Fruit fly (Drosophila melanogaster) whole organism, pupa: ENCODE data around the gene piwi.
A peak's percentile ranks its signal among the peaks of the same experiment; 100 is the strongest.

ENCODE experiments used
- CG10348 ChIP-seq: fragments of 200-800 bp; sonication (Bioruptor generic); IDR thresholded peaks from 2 replicates; pipeline ENCODE4 v1.3.6; 2022; ENCODE audit warnings: missing biosample characterization, missing genetic modification characterization
- CG12605 ChIP-seq: fragments of 200-800 bp; sonication (Bioruptor generic); IDR thresholded peaks from 2 replicates; pipeline ENCODE4 v1.3.6; 2022; ENCODE audit warnings: missing biosample characterization, missing genetic modification characterization
- CG13204 ChIP-seq: fragments of 200-800 bp; sonication (Bioruptor generic); optimal IDR thresholded peaks from 2 replicates; lab custom pipeline; 2018; ENCODE audit warnings: missing biosample characterization, mild to moderate bottlenecking, missing genetic modification characterization, moderate library complexity
- CG14655 ChIP-seq: fragments of 200-800 bp; sonication (Bioruptor generic); optimal IDR thresholded peaks from 3 replicates; lab custom pipeline; 2017; ENCODE audit warnings: mild to moderate bottlenecking, missing biosample characterization, missing genetic modification reagents, missing genetic modification characterization
- CG15710 ChIP-seq: fragments of 200-800 bp; sonication (Bioruptor generic); optimal IDR thresholded peaks from 2 replicates; lab custom pipeline; 2018; ENCODE audit warnings: missing biosample characterization, mild to moderate bottlenecking, missing genetic modification characterization, moderate library complexity
- CG17806 ChIP-seq: fragments of 200-800 bp; sonication (Bioruptor generic); optimal IDR thresholded peaks from 2 replicates; lab custom pipeline; 2018; ENCODE audit warnings: missing biosample characterization, mild to moderate bottlenecking, missing genetic modification characterization, moderate library complexity
- CG32121 ChIP-seq: fragments of 200-800 bp; sonication (Bioruptor generic); IDR thresholded peaks from 2 replicates; pipeline ENCODE4 v1.3.6; 2022; ENCODE audit warnings: missing biosample characterization, missing genetic modification characterization
- CG34367 ChIP-seq: fragments of 200-800 bp; sonication (Bioruptor generic); optimal IDR thresholded peaks from 2 replicates; lab custom pipeline; 2018; ENCODE audit warnings: missing biosample characterization, mild to moderate bottlenecking, missing genetic modification characterization
- CG4496 ChIP-seq: fragments of 200-800 bp; sonication (Bioruptor generic); IDR thresholded peaks from 3 replicates; pipeline ENCODE4 v1.3.6; 2022; ENCODE audit warnings: missing biosample characterization, missing genetic modification characterization
- CG8159 ChIP-seq: fragments of 200-800 bp; sonication (Bioruptor generic); optimal IDR thresholded peaks from 3 replicates; lab custom pipeline; 2018; ENCODE audit warnings: missing biosample characterization, mild to moderate bottlenecking, missing genetic modification characterization, moderate library complexity
- CG8301 ChIP-seq: fragments of 200-800 bp; sonication (Bioruptor generic); optimal IDR thresholded peaks from 2 replicates; lab custom pipeline; 2018; ENCODE audit warnings: missing biosample characterization, mild to moderate bottlenecking, missing genetic modification characterization
- CG9948 ChIP-seq: fragments of 200-800 bp; sonication (Bioruptor generic); optimal IDR thresholded peaks from 2 replicates; lab custom pipeline; 2018; ENCODE audit warnings: missing biosample characterization, mild to moderate bottlenecking, missing genetic modification characterization, moderate library complexity
- D1 ChIP-seq: fragments of 200-800 bp; sonication (Bioruptor generic); optimal IDR thresholded peaks from 2 replicates; lab custom pipeline; 2018; ENCODE audit warnings: missing biosample characterization, mild to moderate bottlenecking, missing genetic modification characterization, moderate library complexity
- EcR ChIP-seq: fragments of 200-800 bp; sonication (Bioruptor generic); optimal IDR thresholded peaks from 3 replicates; lab custom pipeline; 2019; ENCODE audit warnings: missing biosample characterization, missing genetic modification characterization, mild to moderate bottlenecking, moderate library complexity, missing genetic modification reagents
- Ets98B ChIP-seq: fragments of 200-800 bp; sonication (Bioruptor generic); IDR thresholded peaks from 2 replicates; pipeline ENCODE4 v1.3.6; 2022; ENCODE audit warnings: missing biosample characterization, missing genetic modification characterization
- Pif1A ChIP-seq: fragments of 200-800 bp; sonication (Bioruptor generic); optimal IDR thresholded peaks from 3 replicates; lab custom pipeline; 2016; ENCODE audit warnings: missing biosample characterization, missing genetic modification characterization
- Pif1B ChIP-seq: fragments of 200-800 bp; sonication (Bioruptor generic); optimal IDR thresholded peaks from 3 replicates; lab custom pipeline; 2016; ENCODE audit warnings: missing biosample characterization, missing genetic modification characterization
- Snoo ChIP-seq: fragments of 200-800 bp; sonication (Bioruptor generic); optimal IDR thresholded peaks from 3 replicates; lab custom pipeline; 2017; ENCODE audit warnings: missing biosample characterization, mild to moderate bottlenecking, missing genetic modification characterization, inconsistent platforms
- fd96Ca ChIP-seq: fragments of 200-800 bp; sonication (Bioruptor generic); IDR thresholded peaks from 3 replicates; pipeline ENCODE4 v1.3.6; 2022; ENCODE audit warnings: missing biosample characterization, missing genetic modification characterization
- gl ChIP-seq: fragments of 200-800 bp; sonication (Bioruptor generic); optimal IDR thresholded peaks from 2 replicates; lab custom pipeline; 2018; ENCODE audit warnings: missing biosample characterization, mild to moderate bottlenecking, missing genetic modification characterization
- rn ChIP-seq: fragments of 200-800 bp; sonication (Bioruptor generic); IDR thresholded peaks from 2 replicates; pipeline ENCODE4 v1.3.6; 2022; ENCODE audit warnings: missing biosample characterization, missing genetic modification characterization

The piwi gene

dm6 chr2L:11010999-11011398 lies 23.8 kb upstream of the piwi start, which contains the start of the genes Art8 and dUTPase:
Gene Art8 (minus strand): TSS chr2L:11011086.
Gene dUTPase (plus strand): TSS chr2L:11011312.
- TF ChIP-seq CG15710 (tag; lab: Kevin White, UChicago), result peak; percentile 51
- peak; percentile 45 for TF ChIP-seq CG32121 (GFP tag; lab: Robert Waterston, UW)
- 0 out of 2 replicates have a peak, but pooled peaks have one; percentile 21 for TF ChIP-seq rn (GFP tag; lab: Robert Waterston, UW)
- no peak for TF ChIP-seq gl (tag; lab: Kevin White, UChicago)
- TF ChIP-seq CG4496 (GFP tag; lab: Robert Waterston, UW), result peak; percentile 59; the same call in 2 of the 3 replicates
- no peak for TF ChIP-seq fd96Ca (GFP tag; lab: Robert Waterston, UW)
- peak; percentile 61 for TF ChIP-seq Ets98B (GFP tag; lab: Robert Waterston, UW)
- no peak for TF ChIP-seq D1 (tag; lab: Kevin White, UChicago)
- peak; percentile 31 for TF ChIP-seq CG17806
- no peak for TF ChIP-seq Pif1B (GFP tag; lab: Kevin White, UChicago)
- peak; percentile 56 for TF ChIP-seq CG8159 (tag; lab: Kevin White, UChicago)
- peak; percentile 44 for TF ChIP-seq Snoo

dm6 chr2L:11004674-11005045 lies 17.4 kb upstream of the piwi start, which contains the start of gene Nup154:
Gene Nup154 (plus strand): TSS chr2L:11004820.
- TF ChIP-seq Pif1A, result no peak
- TF ChIP-seq CG8159 (tag; lab: Kevin White, UChicago), result no peak
- no peak for TF ChIP-seq fd96Ca (GFP tag; lab: Robert Waterston, UW)
- no peak for TF ChIP-seq CG4496 (GFP tag; lab: Robert Waterston, UW)
- TF ChIP-seq CG34367 (tag; lab: Kevin White, UChicago), result no peak
- TF ChIP-seq EcR (GFP tag; lab: Kevin White, UChicago), result no peak
- no peak for TF ChIP-seq CG12605 (GFP tag; lab: Robert Waterston, UW)
- no peak for TF ChIP-seq CG13204 (GFP tag; lab: Kevin White, UChicago)
- TF ChIP-seq CG8301 (tag; lab: Kevin White, UChicago), result no peak
- no peak for TF ChIP-seq CG9948 (tag; lab: Kevin White, UChicago)
- TF ChIP-seq Pif1B (GFP tag; lab: Kevin White, UChicago), result no peak
- TF ChIP-seq rn (GFP tag; lab: Robert Waterston, UW), result no peak
- no peak for TF ChIP-seq CG17806
- no peak for TF ChIP-seq D1 (tag; lab: Kevin White, UChicago)
- TF ChIP-seq CG32121 (GFP tag; lab: Robert Waterston, UW), result no peak
- TF ChIP-seq Ets98B (GFP tag; lab: Robert Waterston, UW), result no peak
- TF ChIP-seq Snoo, result no peak
- TF ChIP-seq CG10348 (GFP tag; lab: Robert Waterston, UW), result no peak
- no peak for TF ChIP-seq gl (tag; lab: Kevin White, UChicago)
- TF ChIP-seq CG14655 (GFP tag; lab: Kevin White, UChicago), result no peak

- TF ChIP-seq gl (tag; lab: Kevin White, UChicago) (peak; percentile 51), CG17806 (peak; percentile 30), CG34367 (tag; lab: Kevin White, UChicago) (no peak), Snoo (peak; percentile 83)
These were observed 16.9 kb upstream of the piwi start, which contains the start of gene RpL9 for dm6 chr2L:11003925-11004673. Gene RpL9 (minus strand): TSS chr2L:11004189.

dm6 chr2L:11001376-11002122 lies 14.3 kb upstream of the piwi start, which contains the start of the genes aub and lectin-33A:
Gene aub (minus strand): TSS chr2L:11001476.
Gene lectin-33A (plus strand): TSS chr2L:11002072.
- TF ChIP-seq CG9948 (tag; lab: Kevin White, UChicago) (no peak), Ets98B (GFP tag; lab: Robert Waterston, UW) (no peak), CG13204 (GFP tag; lab: Kevin White, UChicago) (no peak), gl (tag; lab: Kevin White, UChicago) (no peak), CG12605 (GFP tag; lab: Robert Waterston, UW) (no peak), EcR (GFP tag; lab: Kevin White, UChicago) (no peak), rn (GFP tag; lab: Robert Waterston, UW) (no peak), CG34367 (tag; lab: Kevin White, UChicago) (no peak)

dm6 chr2L:10989162-10989561 lies 1.9 kb upstream of the piwi start, which contains the start of gene TTLL4A:
Gene TTLL4A (plus strand): TSS chr2L:10989401.
- no peak for TF ChIP-seq CG12605 (GFP tag; lab: Robert Waterston, UW)
- TF ChIP-seq, all 21 proteins: peak for 0

dm6 chr2L:10988026-10988425 lies 806 bp upstream of the piwi start:
- TF ChIP-seq fd96Ca (GFP tag; lab: Robert Waterston, UW), result no peak
- TF ChIP-seq CG14655 (GFP tag; lab: Kevin White, UChicago), result no peak
- TF ChIP-seq CG17806, result no peak
- no peak for TF ChIP-seq CG12605 (GFP tag; lab: Robert Waterston, UW)
- TF ChIP-seq CG8159 (tag; lab: Kevin White, UChicago), result no peak
- no peak for TF ChIP-seq CG9948 (tag; lab: Kevin White, UChicago)
- no peak for TF ChIP-seq CG13204 (GFP tag; lab: Kevin White, UChicago)
- no peak for TF ChIP-seq Pif1B (GFP tag; lab: Kevin White, UChicago)
- TF ChIP-seq CG32121 (GFP tag; lab: Robert Waterston, UW), result no peak
- no peak for TF ChIP-seq CG34367 (tag; lab: Kevin White, UChicago)
- TF ChIP-seq EcR (GFP tag; lab: Kevin White, UChicago), result no peak
- no peak for TF ChIP-seq CG4496 (GFP tag; lab: Robert Waterston, UW)
- TF ChIP-seq Pif1A, result no peak
- TF ChIP-seq Ets98B (GFP tag; lab: Robert Waterston, UW), result no peak
- no peak for TF ChIP-seq CG10348 (GFP tag; lab: Robert Waterston, UW)
